Worm (Caenorhabditis elegans) whole organism, L2 larva: Measurements from ENCODE around the gene ZK1010.12.

ENCODE experiments used
- alr-1 ChIP-seq: fragments of 150-350 bp; optimal IDR thresholded peaks from 2 replicates; lab custom pipeline; 2014; ENCODE audit warnings: missing biosample characterization, missing genetic modification characterization
- lin-39 ChIP-seq: fragments of 150-350 bp; optimal IDR thresholded peaks from 2 replicates; lab custom pipeline; 2014; ENCODE audit warnings: missing biosample characterization, missing genetic modification reagents, missing genetic modification characterization
- nhr-237 ChIP-seq: fragments of 150-350 bp; optimal IDR thresholded peaks from 2 replicates; lab custom pipeline; 2014; ENCODE audit warnings: missing biosample characterization, missing genetic modification characterization
- nhr-6 ChIP-seq: fragments of 150-350 bp; optimal IDR thresholded peaks from 2 replicates; lab custom pipeline; 2014; ENCODE audit warnings: missing biosample characterization, missing genetic modification characterization

ce11 chrIII:12951362-12952228, 39.5 kb upstream of the ZK1010.12 start, which contains the start of gene Y39E4A.1:
- TF ChIP-seq nhr-237 (no peak), lin-39 (tag; lab: Kevin White, UChicago) (no peak), alr-1 (tag; lab: Kevin White, UChicago) (no peak), nhr-6 (tag; lab: Kevin White, UChicago) (no peak)
